Worm (Caenorhabditis elegans) whole organism, L4 larva: ENCODE measurements around the gene Y53F4B.11.

Experiments
- ZK546.5 ChIP-seq, 2 experiments: sonication (generic microtip); optimal IDR thresholded peaks; 2 replicates each; lab custom pipeline; 2017; ENCODE audit warnings: missing biosample characterization in 2 of 2, missing genetic modification characterization in 2 of 2
- ama-1 ChIP-seq: fragments of 150-350 bp; optimal IDR thresholded peaks from 2 replicates; lab custom pipeline; 2014; ENCODE audit warnings: inconsistent platforms, mixed read lengths
- ceh-44 ChIP-seq: fragments of 200-800 bp; sonication (Bioruptor generic); IDR thresholded peaks from 2 replicates; pipeline ENCODE4 v1.3.6; 2022; ENCODE audit warnings: missing genetic modification reagents, missing genetic modification characterization, missing compliant biosample characterization
- daf-12 ChIP-seq: fragments of 150-350 bp; optimal IDR thresholded peaks from 2 replicates; lab custom pipeline; 2014; ENCODE audit warnings: missing biosample characterization, missing genetic modification reagents, missing genetic modification characterization
- daf-16 ChIP-seq, 3 experiments: sonication (generic microtip); optimal IDR thresholded peaks; 2 replicates each; lab custom pipeline; 2016 to 2017; ENCODE audit warnings: missing genetic modification characterization in 3 of 3, missing genetic modification reagents in 3 of 3, mild to moderate bottlenecking in 2 of 3, missing compliant biosample characterization in 2 of 3, missing biosample characterization in 1 of 3, moderate library complexity in 1 of 3
- duxl-1 ChIP-seq: sonication (generic microtip); optimal IDR thresholded peaks from 2 replicates; lab custom pipeline; 2016; ENCODE audit warnings: mild to moderate bottlenecking, missing genetic modification characterization, moderate library complexity, missing compliant biosample characterization; ENCODE audit not compliant: poor library complexity
- dve-1 ChIP-seq: sonication (generic microtip); optimal IDR thresholded peaks from 2 replicates; lab custom pipeline; 2017; ENCODE audit warnings: antibody characterized with exemption, mild to moderate bottlenecking, missing genetic modification characterization, missing compliant biosample characterization; ENCODE audit not compliant: insufficient read depth
- mdl-1 ChIP-seq, 2 experiments: fragments of 150-350 bp in 1 of 2; sonication (generic microtip) in 1 of 2; optimal IDR thresholded peaks; 2 replicates each; lab custom pipeline; 2014 to 2017; ENCODE audit warnings: missing biosample characterization in 2 of 2, missing genetic modification characterization in 2 of 2
- nhr-102 ChIP-seq: sonication (generic microtip); optimal IDR thresholded peaks from 2 replicates; lab custom pipeline; 2016; ENCODE audit warnings: mild to moderate bottlenecking, missing genetic modification characterization, moderate library complexity, missing compliant biosample characterization
- nhr-42 ChIP-seq: fragments of 200-800 bp; sonication (Bioruptor generic); IDR thresholded peaks from 2 replicates; pipeline ENCODE4 v1.3.6; 2022; ENCODE audit warnings: missing genetic modification characterization, missing compliant biosample characterization
- nhr-77 ChIP-seq: fragments of 150-350 bp; optimal IDR thresholded peaks from 2 replicates; lab custom pipeline; 2014; ENCODE audit warnings: missing biosample characterization, missing genetic modification characterization
- unc-130 ChIP-seq: sonication (generic microtip); optimal IDR thresholded peaks from 2 replicates; lab custom pipeline; 2016; ENCODE audit warnings: missing genetic modification reagents, missing genetic modification characterization, missing compliant biosample characterization
- unc-39 ChIP-seq: sonication (generic microtip); optimal IDR thresholded peaks from 2 replicates; lab custom pipeline; 2017; ENCODE audit warnings: missing biosample characterization, missing genetic modification characterization
- unc-62 ChIP-seq, 3 experiments: fragments of 150-350 bp in 1 of 3; sonication (generic microtip); optimal IDR thresholded peaks in 2 of 3; peaks in 1 of 3; 1 replicate in 1 of 3; 2 replicates in 2 of 3; lab custom pipeline; 2014 to 2017; ENCODE audit warnings: missing biosample characterization in 3 of 3, missing genetic modification characterization in 3 of 3, missing genetic modification reagents in 3 of 3, missing genotype in 1 of 3

ce11 chrII:14969320-14969950 is 41.1 kb upstream of the Y53F4B.11 start, which contains the start of the genes pole-4, nsun-5 and metl-2:
- no peak for TF ChIP-seq daf-16 (GFP tag; optimal IDR thresholded peaks at IDR 0.05; lab: Kevin White, UChicago)
- peak; percentile 21 for TF ChIP-seq daf-16 (tag; optimal IDR thresholded peaks at IDR 0.05; lab: Kevin White, UChicago)
- peak; percentile 74 for TF ChIP-seq nhr-77
- TF ChIP-seq unc-130 (GFP tag; lab: Kevin White, UChicago), result no peak
- TF ChIP-seq ama-1 (lab: Kevin White, UChicago), result no peak
- TF ChIP-seq unc-39 (tag; lab: Kevin White, UChicago), result no peak
- no peak for TF ChIP-seq ceh-44 (GFP tag; lab: Robert Waterston, UW)
- TF ChIP-seq daf-12 (tag; lab: Kevin White, UChicago), result no peak
- no peak for TF ChIP-seq ZK546.5 (tag; optimal IDR thresholded peaks at IDR 0.05; lab: Kevin White, UChicago)
- TF ChIP-seq dve-1 (tag; lab: Kevin White, UChicago), result peak; percentile 23
- no peak for TF ChIP-seq nhr-102 (tag; lab: Kevin White, UChicago)
- TF ChIP-seq mdl-1 (tag; optimal IDR thresholded peaks at IDR 0.05; lab: Kevin White, UChicago), result no peak
- TF ChIP-seq duxl-1 (tag; lab: Kevin White, UChicago), result no peak
- no peak for TF ChIP-seq unc-62 (GFP tag; optimal IDR thresholded peaks at IDR 0.05 in 1 of 2; lab: Kevin White, UChicago)
- no peak for TF ChIP-seq unc-62 (tag; optimal IDR thresholded peaks at IDR 0.05; lab: Kevin White, UChicago)
- TF ChIP-seq nhr-42 (GFP tag; lab: Robert Waterston, UW), result no peak
